Fruit fly (Drosophila melanogaster) whole organism, embryonic: Measurements from ENCODE around the gene CG11596.

Experiments
- BEAF-32 ChIP-seq: fragments of 200-800 bp; sonication (Bioruptor generic); optimal IDR thresholded peaks from 3 replicates; lab custom pipeline; 2017; ENCODE audit warnings: missing biosample characterization, missing genetic modification characterization, mild to moderate bottlenecking, moderate library complexity, missing genetic modification reagents
- CG12299 ChIP-seq: fragments of 200-800 bp; sonication (Bioruptor generic); optimal IDR thresholded peaks from 2 replicates; lab custom pipeline; 2018; ENCODE audit warnings: missing biosample characterization, mild to moderate bottlenecking, missing genetic modification characterization
- CG13287 ChIP-seq: fragments of 200-800 bp; sonication (Bioruptor generic); IDR thresholded peaks from 2 replicates; pipeline ENCODE4 v1.3.6; 2022; ENCODE audit warnings: missing biosample characterization, missing genetic modification characterization; ENCODE audit not compliant: partially characterized antibody
- CG14860 ChIP-seq: fragments of 200-800 bp; sonication (Bioruptor generic); IDR thresholded peaks from 3 replicates; pipeline ENCODE4 v1.3.6; 2022; ENCODE audit warnings: missing biosample characterization, missing genetic modification characterization; ENCODE audit not compliant: partially characterized antibody
- CG15601 ChIP-seq: fragments of 200-800 bp; sonication (Bioruptor generic); optimal IDR thresholded peaks from 3 replicates; lab custom pipeline; 2019; ENCODE audit warnings: missing biosample characterization, mild to moderate bottlenecking, missing genetic modification characterization, moderate library complexity
- CG1792 ChIP-seq: fragments of 200-800 bp; sonication (Bioruptor generic); optimal IDR thresholded peaks from 2 replicates; lab custom pipeline; 2016; ENCODE audit warnings: missing biosample characterization, missing genetic modification characterization
- CG18619 ChIP-seq: fragments of 200-800 bp; sonication (Bioruptor generic); optimal IDR thresholded peaks from 3 replicates; lab custom pipeline; 2017; ENCODE audit warnings: missing biosample characterization, mild to moderate bottlenecking, missing genetic modification characterization
- CG4617 ChIP-seq: fragments of 200-800 bp; sonication (Bioruptor generic); optimal IDR thresholded peaks from 3 replicates; lab custom pipeline; 2016; ENCODE audit warnings: missing biosample characterization, missing genetic modification characterization, borderline replicate concordance
- CG4854 ChIP-seq: fragments of 200-800 bp; sonication (Bioruptor generic); optimal IDR thresholded peaks from 2 replicates; lab custom pipeline; 2016; ENCODE audit warnings: missing biosample characterization, missing genetic modification characterization, inconsistent platforms
- CG5180 ChIP-seq: fragments of 200-800 bp; sonication (Bioruptor generic); optimal IDR thresholded peaks from 3 replicates; lab custom pipeline; 2017; ENCODE audit warnings: missing biosample characterization, missing genetic modification characterization, mild to moderate bottlenecking, moderate library complexity, missing genetic modification reagents
- CG6175 ChIP-seq: fragments of 200-800 bp; sonication (Bioruptor generic); IDR thresholded peaks from 3 replicates; pipeline ENCODE4 v1.3.6; 2022; ENCODE audit warnings: missing biosample characterization, missing genetic modification characterization
- CG6854 ChIP-seq: fragments of 200-800 bp; sonication (Bioruptor generic); optimal IDR thresholded peaks from 3 replicates; lab custom pipeline; 2017; ENCODE audit warnings: missing biosample characterization, mild to moderate bottlenecking, missing genetic modification characterization
- CG8924 ChIP-seq: fragments of 200-800 bp; optimal IDR thresholded peaks from 3 replicates; lab custom pipeline; 2019; ENCODE audit warnings: missing biosample characterization, mild to moderate bottlenecking, missing genetic modification characterization, moderate library complexity
- Camta ChIP-seq: fragments of 200-800 bp; sonication (Bioruptor generic); optimal IDR thresholded peaks from 2 replicates; lab custom pipeline; 2016; ENCODE audit warnings: missing biosample characterization, missing genetic modification characterization
- Chrac-16 ChIP-seq: fragments of 200-800 bp; sonication (Bioruptor generic); optimal IDR thresholded peaks from 3 replicates; lab custom pipeline; 2016; ENCODE audit warnings: missing biosample characterization, missing genetic modification characterization
- CoRest ChIP-seq: fragments of 200-800 bp; sonication (Bioruptor generic); optimal IDR thresholded peaks from 3 replicates; lab custom pipeline; 2018; ENCODE audit warnings: missing biosample characterization, mild to moderate bottlenecking, missing genetic modification characterization, moderate library complexity
- CrebB ChIP-seq: fragments of 200-800 bp; sonication (Bioruptor generic); optimal IDR thresholded peaks from 3 replicates; lab custom pipeline; 2018; ENCODE audit warnings: missing biosample characterization, mild to moderate bottlenecking, missing genetic modification characterization
- Dref ChIP-seq: fragments of 200-800 bp; sonication (Bioruptor generic); IDR thresholded peaks from 2 replicates; pipeline ENCODE4 v1.3.6; 2022; ENCODE audit warnings: missing biosample characterization, missing genetic modification characterization
- Fer2 ChIP-seq: fragments of 200-800 bp; sonication (Bioruptor generic); optimal IDR thresholded peaks from 2 replicates; lab custom pipeline; 2018; ENCODE audit warnings: missing biosample characterization, mild to moderate bottlenecking, missing genetic modification characterization, moderate library complexity
- Hsf ChIP-seq: fragments of 200-800 bp; sonication (Bioruptor generic); optimal IDR thresholded peaks from 3 replicates; lab custom pipeline; 2016; ENCODE audit warnings: missing biosample characterization, missing genetic modification characterization
- MBD-R2 ChIP-seq: fragments of 200-800 bp; sonication (Bioruptor generic); IDR thresholded peaks from 2 replicates; pipeline ENCODE4 v1.3.6; 2022; ENCODE audit warnings: missing biosample characterization, missing genetic modification characterization
- MESR4 ChIP-seq: fragments of 200-800 bp; sonication (Bioruptor generic); optimal IDR thresholded peaks from 2 replicates; lab custom pipeline; 2018; ENCODE audit warnings: missing biosample characterization, mild to moderate bottlenecking, missing genetic modification characterization, moderate library complexity
- Pdp1 ChIP-seq, 2 experiments: fragments of 200-800 bp; sonication (Bioruptor generic); optimal IDR thresholded peaks; 3 replicates each; lab custom pipeline; 2016; ENCODE audit warnings: missing biosample characterization in 2 of 2, missing genetic modification characterization in 2 of 2, mild to moderate bottlenecking in 1 of 2, moderate library complexity in 1 of 2
- Rfx ChIP-seq: fragments of 200-800 bp; sonication (Bioruptor generic); IDR thresholded peaks from 2 replicates; pipeline ENCODE4 v1.3.6; 2022; ENCODE audit warnings: missing biosample characterization, missing genetic modification characterization
- Side ChIP-seq: fragments of 200-800 bp; sonication (Bioruptor generic); optimal IDR thresholded peaks from 2 replicates; lab custom pipeline; 2016; ENCODE audit warnings: missing biosample characterization, missing genetic modification characterization
- Sry-β ChIP-seq: fragments of 200-800 bp; sonication (Bioruptor generic); optimal IDR thresholded peaks from 2 replicates; lab custom pipeline; 2018; ENCODE audit warnings: missing biosample characterization, mild to moderate bottlenecking, missing genetic modification characterization, moderate library complexity
- ac ChIP-seq: fragments of 200-800 bp; sonication (Bioruptor generic); optimal IDR thresholded peaks from 3 replicates; lab custom pipeline; 2017; ENCODE audit warnings: missing biosample characterization, mild to moderate bottlenecking, missing genetic modification characterization
- amos ChIP-seq: fragments of 200-800 bp; sonication (Bioruptor generic); IDR thresholded peaks from 2 replicates; pipeline ENCODE4 v1.3.6; 2022; ENCODE audit warnings: missing biosample characterization, missing genetic modification characterization; ENCODE audit not compliant: partially characterized antibody
- ash1 ChIP-seq: fragments of 200-800 bp; sonication (Bioruptor generic); optimal IDR thresholded peaks from 2 replicates; lab custom pipeline; 2018; ENCODE audit warnings: missing biosample characterization, mild to moderate bottlenecking, missing genetic modification characterization
- bsh ChIP-seq, 2 experiments: fragments of 200-800 bp; sonication (Bioruptor generic); optimal IDR thresholded peaks; 2 replicates each; lab custom pipeline; 2017 to 2018; ENCODE audit warnings: mild to moderate bottlenecking in 2 of 2, missing biosample characterization in 2 of 2, missing genetic modification characterization in 2 of 2, moderate library complexity in 1 of 2
- chn ChIP-seq: fragments of 200-800 bp; sonication (Bioruptor generic); optimal IDR thresholded peaks from 2 replicates; lab custom pipeline; 2016; ENCODE audit warnings: missing biosample characterization, missing genetic modification characterization
- corto ChIP-seq: fragments of 200-800 bp; sonication (Bioruptor generic); optimal IDR thresholded peaks from 2 replicates; lab custom pipeline; 2016; ENCODE audit warnings: missing biosample characterization, mild to moderate bottlenecking, missing genetic modification characterization, moderate library complexity
- dm ChIP-seq: fragments of 200-800 bp; sonication (Bioruptor generic); optimal IDR thresholded peaks from 3 replicates; lab custom pipeline; 2016; ENCODE audit warnings: missing biosample characterization, missing genetic modification characterization
- esg ChIP-seq: fragments of 200-800 bp; sonication (Bioruptor generic); conservative IDR thresholded peaks from 2 replicates; pipeline ENCODE4 v1.3.6; 2022; ENCODE audit warnings: missing biosample characterization, missing genetic modification characterization
- fd64A ChIP-seq: fragments of 200-800 bp; sonication (Bioruptor generic); optimal IDR thresholded peaks from 3 replicates; lab custom pipeline; 2018; ENCODE audit warnings: missing biosample characterization, mild to moderate bottlenecking, missing genetic modification characterization
- gfzf ChIP-seq: fragments of 200-800 bp; sonication (Bioruptor generic); optimal IDR thresholded peaks from 2 replicates; lab custom pipeline; 2016; ENCODE audit warnings: missing biosample characterization, mild to moderate bottlenecking, missing genetic modification characterization, moderate library complexity
- hbn ChIP-seq: fragments of 200-800 bp; sonication (Bioruptor generic); IDR thresholded peaks from 2 replicates; pipeline ENCODE4 v1.3.6; 2022; ENCODE audit warnings: missing biosample characterization, missing genetic modification characterization; ENCODE audit not compliant: partially characterized antibody
- mld ChIP-seq: fragments of 200-800 bp; sonication (Bioruptor generic); IDR thresholded peaks from 3 replicates; pipeline ENCODE4 v1.3.6; 2022; ENCODE audit warnings: missing biosample characterization, missing genetic modification characterization; ENCODE audit not compliant: partially characterized antibody
- nerfin-2 ChIP-seq: fragments of 200-800 bp; sonication (Bioruptor generic); IDR thresholded peaks from 2 replicates; pipeline ENCODE4 v1.3.6; 2022; ENCODE audit warnings: missing biosample characterization, missing genetic modification characterization; ENCODE audit not compliant: partially characterized antibody
- org-1 ChIP-seq: fragments of 200-800 bp; sonication (Bioruptor generic); optimal IDR thresholded peaks from 2 replicates; lab custom pipeline; 2017; ENCODE audit warnings: missing biosample characterization, missing genetic modification characterization
- pita ChIP-seq: fragments of 200-800 bp; sonication (Bioruptor generic); optimal IDR thresholded peaks from 2 replicates; lab custom pipeline; 2017; ENCODE audit warnings: missing biosample characterization, mild to moderate bottlenecking, missing genetic modification characterization
- psq ChIP-seq: fragments of 200-800 bp; sonication (Bioruptor generic); optimal IDR thresholded peaks from 2 replicates; lab custom pipeline; 2017; ENCODE audit warnings: missing biosample characterization, missing genetic modification characterization
- pum ChIP-seq: fragments of 200-800 bp; sonication (Bioruptor generic); optimal IDR thresholded peaks from 2 replicates; lab custom pipeline; 2016; ENCODE audit warnings: missing biosample characterization, missing genetic modification characterization
- run ChIP-seq: fragments of 200-800 bp; sonication (Bioruptor generic); optimal IDR thresholded peaks from 3 replicates; lab custom pipeline; 2018; ENCODE audit warnings: missing biosample characterization, mild to moderate bottlenecking, missing genetic modification characterization
- slou ChIP-seq: fragments of 200-800 bp; sonication (Bioruptor generic); optimal IDR thresholded peaks from 3 replicates; lab custom pipeline; 2016; ENCODE audit warnings: missing biosample characterization, missing genetic modification characterization
- slp2 ChIP-seq: fragments of 200-800 bp; sonication (Bioruptor generic); optimal IDR thresholded peaks from 2 replicates; lab custom pipeline; 2016; ENCODE audit warnings: missing biosample characterization, missing genetic modification characterization
- toy ChIP-seq: fragments of 200-800 bp; sonication (Bioruptor generic); IDR thresholded peaks from 2 replicates; pipeline ENCODE4 v1.3.6; 2022; ENCODE audit warnings: missing biosample characterization, missing genetic modification characterization
- tx ChIP-seq: fragments of 200-800 bp; sonication (Bioruptor generic); optimal IDR thresholded peaks from 2 replicates; lab custom pipeline; 2016; ENCODE audit warnings: missing biosample characterization, missing genetic modification characterization
- usp ChIP-seq: fragments of >200 bp; optimal IDR thresholded peaks from 2 replicates; lab custom pipeline; 2017; ENCODE audit warnings: missing biosample characterization, missing genetic modification characterization
- vnd ChIP-seq: fragments of 200-800 bp; sonication (Bioruptor generic); IDR thresholded peaks from 3 replicates; pipeline ENCODE4 v1.3.6; 2022; ENCODE audit warnings: missing biosample characterization, missing genetic modification characterization; ENCODE audit not compliant: partially characterized antibody

CG11596 gene

DNA sequence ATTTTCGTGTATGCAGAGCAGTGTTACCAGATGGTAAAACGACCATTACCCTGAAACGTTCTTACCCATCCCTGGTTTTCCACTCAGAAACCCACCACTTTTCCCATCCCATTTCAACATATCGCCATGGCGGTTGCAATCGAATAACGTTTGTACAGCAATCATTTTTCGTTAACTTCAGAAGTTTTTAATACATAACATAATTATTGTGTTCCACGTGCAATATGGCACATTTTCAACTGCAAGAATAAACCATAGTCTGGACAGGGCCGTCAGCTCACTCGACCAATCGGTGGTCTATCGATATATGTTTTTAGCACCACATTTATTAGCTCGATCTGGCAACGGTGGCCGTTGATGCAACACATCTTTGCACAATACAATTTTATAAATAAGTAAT, 37.6 kb upstream of the CG11596 start, which contains the start of the genes trr and mRpL16 (continued):
- TF ChIP-seq CoRest (tag; lab: Kevin White, UChicago) (peak; percentile 42), usp (no peak), Pdp1 (GFP tag; optimal IDR thresholded peaks at IDR 0.05; lab: Kevin White, UChicago) (peak; percentile 34 to 85), CG18619 (GFP tag; lab: Kevin White, UChicago) (no peak), CG6854 (GFP tag; lab: Kevin White, UChicago) (no peak), pum (GFP tag; lab: Kevin White, UChicago) (peak; percentile 33), psq (GFP tag; lab: Kevin White, UChicago) (no peak), corto (GFP tag; lab: Kevin White, UChicago) (no peak), ash1 (GFP tag; lab: Kevin White, UChicago) (no peak), org-1 (no peak), BEAF-32 (peak; percentile 86), Sry-β (GFP tag; lab: Kevin White, UChicago) (peak; percentile 6), vnd (GFP tag; lab: Robert Waterston, UW) (peak; percentile 71), tx (peak; percentile 31), Rfx (peak; percentile 58), Hsf (GFP tag; lab: Kevin White, UChicago) (peak; percentile 18), pita (GFP tag; lab: Kevin White, UChicago) (no peak), CrebB (peak; percentile 2), Dref (GFP tag; lab: Robert Waterston, UW) (peak; percentile 75), esg (GFP tag; lab: Robert Waterston, UW) (no peak), gfzf (GFP tag; lab: Kevin White, UChicago) (peak; percentile 75), MBD-R2 (peak; percentile 84), Side (GFP tag; lab: Kevin White, UChicago) (peak; percentile 27), Fer2 (tag; lab: Kevin White, UChicago) (no peak), CG15601 (tag; lab: Kevin White, UChicago) (no peak), amos (GFP tag; lab: Robert Waterston, UW) (peak; percentile 70), dm (GFP tag; lab: Kevin White, UChicago) (peak; percentile 24), run (tag; lab: Kevin White, UChicago) (no peak), CG6175 (GFP tag; lab: Robert Waterston, UW) (peak; percentile 92), CG4617 (GFP tag; lab: Kevin White, UChicago) (peak; percentile 37), Chrac-16 (GFP tag; lab: Kevin White, UChicago) (peak; percentile 19), mld (GFP tag; lab: Robert Waterston, UW) (0 out of 3 replicates have a peak, but pooled peaks have one; percentile 33), nerfin-2 (GFP tag; lab: Robert Waterston, UW) (peak; percentile 51; the same call in 1 of the 2 replicates), CG5180 (GFP tag; lab: Kevin White, UChicago) (no peak), CG4854 (GFP tag; lab: Kevin White, UChicago) (no peak), CG14860 (GFP tag; lab: Robert Waterston, UW) (peak; percentile 28; the same call in 1 of the 3 replicates), CG1792 (peak; percentile 41), MESR4 (GFP tag; lab: Kevin White, UChicago) (peak; percentile 45), slp2 (GFP tag; lab: Kevin White, UChicago) (peak; percentile 33), bsh (GFP tag; optimal IDR thresholded peaks at IDR 0.05; lab: Kevin White, UChicago) (peak in 1 of 2 experiments; percentile 33), slou (GFP tag; lab: Kevin White, UChicago) (no peak), CG12299 (tag; lab: Kevin White, UChicago) (peak; percentile 39), hbn (GFP tag; lab: Robert Waterston, UW) (peak; percentile 76), CG8924 (tag; lab: Kevin White, UChicago) (peak; percentile 67), toy (GFP tag; lab: Robert Waterston, UW) (no peak), chn (GFP tag; lab: Kevin White, UChicago) (peak; percentile 20), ac (GFP tag; lab: Kevin White, UChicago) (no peak), CG13287 (GFP tag; lab: Robert Waterston, UW) (peak; percentile 82), fd64A (GFP tag; lab: Kevin White, UChicago) (no peak), Camta (GFP tag; lab: Kevin White, UChicago) (no peak)
